Worm (Caenorhabditis elegans) whole organism, L3 larva: Measurements from ENCODE around the gene sri-62.

Experiments
- ZK546.5 ChIP-seq: sonication (generic microtip); optimal IDR thresholded peaks from 2 replicates; lab custom pipeline; 2017; ENCODE audit warnings: missing biosample characterization, missing genetic modification characterization
- ama-1 ChIP-seq: fragments of 150-350 bp; optimal IDR thresholded peaks from 2 replicates; lab custom pipeline; 2018
- elt-2 ChIP-seq: sonication (generic microtip); optimal IDR thresholded peaks from 2 replicates; lab custom pipeline; 2016; ENCODE audit warnings: missing genetic modification reagents, mild to moderate bottlenecking, missing genetic modification characterization, missing compliant biosample characterization
- elt-3 ChIP-seq, 3 experiments: fragments of 150-350 bp in 1 of 3; sonication (generic microtip) in 2 of 3; optimal IDR thresholded peaks; 2 replicates in 2 of 3; 4 replicates in 1 of 3; lab custom pipeline; 2014 to 2017; ENCODE audit warnings: missing biosample characterization in 3 of 3, missing genetic modification characterization in 3 of 3
- fkh-10 ChIP-seq: sonication (generic microtip); optimal IDR thresholded peaks from 2 replicates; lab custom pipeline; 2017; ENCODE audit warnings: missing biosample characterization, missing genetic modification reagents, missing genetic modification characterization
- fos-1 ChIP-seq: fragments of 150-350 bp; optimal IDR thresholded peaks from 2 replicates; lab custom pipeline; 2014; ENCODE audit warnings: missing biosample characterization, missing genetic modification characterization
- jun-1 ChIP-seq: fragments of 150-350 bp; optimal IDR thresholded peaks from 2 replicates; lab custom pipeline; 2014; ENCODE audit warnings: missing biosample characterization, missing genetic modification reagents, missing genetic modification characterization
- mdl-1 ChIP-seq: fragments of 150-350 bp; optimal IDR thresholded peaks from 2 replicates; lab custom pipeline; 2014; ENCODE audit warnings: missing biosample characterization, missing genetic modification characterization
- nhr-77 ChIP-seq: fragments of 150-350 bp; optimal IDR thresholded peaks from 2 replicates; lab custom pipeline; 2014; ENCODE audit warnings: missing biosample characterization, missing genetic modification characterization
- unc-62 ChIP-seq: fragments of 150-350 bp; sonication (generic microtip); optimal IDR thresholded peaks from 4 replicates; lab custom pipeline; 2014; ENCODE audit warnings: missing biosample characterization, missing genetic modification reagents, missing genetic modification characterization

DNA sequence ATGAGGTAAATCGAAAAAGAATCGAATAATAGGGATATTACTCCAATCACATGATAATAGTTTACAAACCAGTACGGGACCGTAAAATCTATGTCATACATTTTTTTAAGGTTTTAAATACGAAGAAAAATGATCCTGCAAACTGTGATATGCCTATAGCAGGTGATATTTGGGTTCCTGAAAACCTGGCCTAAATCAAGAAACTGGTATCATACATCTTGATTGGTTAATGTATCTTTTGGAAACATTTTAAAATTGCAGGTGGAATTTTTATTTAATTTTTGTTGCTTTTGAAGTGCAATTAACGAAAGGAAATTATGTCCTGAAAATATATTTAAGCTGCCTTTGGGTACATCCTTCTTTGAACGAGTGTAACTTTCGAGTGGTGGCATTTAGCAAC, 2.0 kb upstream of the sri-62 start, which contains the start of gene sri-61:
- TF ChIP-seq ama-1 (lab: Kevin White, UChicago), result no peak
- TF ChIP-seq fkh-10 (GFP tag; lab: Kevin White, UChicago), result no peak
- no peak for TF ChIP-seq mdl-1 (tag; lab: Kevin White, UChicago)
- TF ChIP-seq jun-1 (tag; lab: Kevin White, UChicago), result no peak
- TF ChIP-seq nhr-77, result no peak
- TF ChIP-seq elt-3 (tag; optimal IDR thresholded peaks at IDR 0.05; lab: Kevin White, UChicago), result no peak
- TF ChIP-seq elt-2 (tag; lab: Kevin White, UChicago), result no peak
- no peak for TF ChIP-seq unc-62 (GFP tag; lab: Kevin White, UChicago)
- TF ChIP-seq fos-1 (tag; lab: Kevin White, UChicago), result no peak
- TF ChIP-seq ZK546.5 (tag; lab: Kevin White, UChicago), result no peak
